Worm (Caenorhabditis elegans) whole organism, L2 larva: ENCODE measurements around the gene gly-7.

ENCODE experiments used
- R02D3.7 ChIP-seq: fragments of 150-350 bp; optimal IDR thresholded peaks from 2 replicates; lab custom pipeline; 2014; ENCODE audit warnings: missing biosample characterization, missing genetic modification characterization
- ama-1 ChIP-seq: fragments of 150-350 bp; optimal IDR thresholded peaks from 2 replicates; lab custom pipeline; 2018; ENCODE audit warnings: inconsistent platforms
- nhr-77 ChIP-seq: fragments of 150-350 bp; optimal IDR thresholded peaks from 2 replicates; lab custom pipeline; 2014; ENCODE audit warnings: missing biosample characterization, missing genetic modification characterization
- skn-1 ChIP-seq: sonication (generic microtip); optimal IDR thresholded peaks from 2 replicates; lab custom pipeline; 2017; ENCODE audit warnings: missing biosample characterization, missing genetic modification characterization
- unc-62 ChIP-seq: fragments of 150-350 bp; optimal IDR thresholded peaks from 2 replicates; lab custom pipeline; 2014; ENCODE audit warnings: missing biosample characterization, missing genetic modification reagents, missing genetic modification characterization

DNA sequence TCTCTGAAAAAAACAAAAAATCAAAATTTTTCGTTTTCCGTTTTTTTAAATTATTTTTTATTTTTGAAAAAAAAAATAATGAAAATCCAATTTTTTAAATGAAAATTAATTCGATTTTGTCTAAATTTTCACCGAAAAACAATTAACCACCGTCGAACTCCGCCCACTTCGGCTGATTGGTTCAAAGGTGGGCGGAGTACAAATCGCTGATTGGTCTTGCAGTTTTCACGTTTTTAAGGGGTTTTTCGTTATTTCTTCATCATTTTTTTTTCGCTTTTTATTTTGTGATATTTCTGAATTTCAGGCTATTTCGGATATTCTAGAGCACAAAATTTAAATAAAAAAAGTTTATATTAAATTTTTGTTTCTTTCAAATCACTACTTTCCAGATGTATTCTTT lies 43.9 kb upstream of the gly-7 start:
- TF ChIP-seq unc-62 (GFP tag; lab: Kevin White, UChicago) = no peak
- TF ChIP-seq skn-1 (tag; lab: Kevin White, UChicago) = no peak
- no peak for TF ChIP-seq ama-1 (lab: Kevin White, UChicago)
- no peak for TF ChIP-seq R02D3.7 (tag; lab: Kevin White, UChicago)
- no peak for TF ChIP-seq nhr-77 (tag; lab: Kevin White, UChicago)
